Worm (Caenorhabditis elegans): ENCODE data around the gene F53A3.1.

DNA sequence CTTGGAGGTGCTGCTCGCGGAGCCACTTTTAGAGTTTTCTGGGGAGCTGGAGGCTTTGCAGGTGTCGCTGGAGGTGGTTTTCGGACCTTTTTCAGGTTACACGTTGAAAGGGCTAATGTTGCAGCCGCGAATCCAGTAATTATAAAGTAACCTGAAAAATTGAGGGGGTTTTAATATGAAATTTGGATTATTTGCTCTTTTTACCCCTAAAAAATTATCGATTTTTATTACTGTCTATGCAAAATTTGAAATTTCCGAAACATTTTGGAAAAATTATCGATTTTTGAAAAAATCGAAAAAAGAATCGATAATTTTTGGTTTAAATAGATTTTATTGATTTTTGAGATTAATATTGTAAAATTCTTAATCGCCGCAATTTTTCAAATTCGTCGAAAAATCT lies 50.0 kb downstream of the F53A3.1 start:
- TF ChIP-seq sox-2 (GFP tag; IDR thresholded peaks at IDR 0.05) (no peak), pqm-1 (tag; optimal IDR thresholded peaks at IDR 0.05) (no peak)
